Fruit fly (Drosophila melanogaster) whole organism, wandering third instar larva: ENCODE data around the gene Nepl17.

Experiments
- CG32264 ChIP-seq: fragments of 200-800 bp; sonication (Bioruptor generic); optimal IDR thresholded peaks from 2 replicates; lab custom pipeline; 2016; ENCODE audit warnings: missing biosample characterization, missing genetic modification characterization
- CG9705 ChIP-seq: fragments of 200-800 bp; sonication (Bioruptor generic); optimal IDR thresholded peaks from 2 replicates; lab custom pipeline; 2018; ENCODE audit warnings: missing biosample characterization, mild to moderate bottlenecking, missing genetic modification characterization
- Dfd ChIP-seq: fragments of >200 bp; optimal IDR thresholded peaks from 2 replicates; lab custom pipeline; 2017; ENCODE audit warnings: missing biosample characterization, missing genetic modification characterization
- GATAd ChIP-seq: sonication (Bioruptor generic); optimal IDR thresholded peaks from 2 replicates; lab custom pipeline; 2016; ENCODE audit warnings: missing biosample characterization, missing genetic modification characterization
- Hr78 ChIP-seq: fragments of >200 bp; optimal IDR thresholded peaks from 2 replicates; lab custom pipeline; 2017; ENCODE audit warnings: missing biosample characterization, missing genetic modification characterization
- Mio ChIP-seq: sonication (Bioruptor generic); optimal IDR thresholded peaks from 2 replicates; lab custom pipeline; 2016; ENCODE audit warnings: missing biosample characterization, missing genetic modification characterization
- Myc ChIP-seq: fragments of >200 bp; optimal IDR thresholded peaks from 2 replicates; lab custom pipeline; 2017
- N ChIP-seq: fragments of >200 bp; optimal IDR thresholded peaks from 2 replicates; lab custom pipeline; 2018; ENCODE audit warnings: missing biosample characterization, missing external identifiers, missing genetic modification characterization
- br ChIP-seq: fragments of 200-800 bp; sonication (Bioruptor generic); optimal IDR thresholded peaks from 2 replicates; lab custom pipeline; 2016; ENCODE audit warnings: missing biosample characterization, missing genetic modification characterization
- h ChIP-seq: fragments of 200-800 bp; sonication (Bioruptor generic); optimal IDR thresholded peaks from 3 replicates; lab custom pipeline; 2016; ENCODE audit warnings: missing biosample characterization, mild to moderate bottlenecking, missing genetic modification characterization
- pan ChIP-seq: fragments of >200 bp; optimal IDR thresholded peaks from 2 replicates; lab custom pipeline; 2017
- psq ChIP-seq: fragments of 200-800 bp; sonication (Bioruptor generic); optimal IDR thresholded peaks from 3 replicates; lab custom pipeline; 2017; ENCODE audit warnings: missing biosample characterization, mild to moderate bottlenecking, missing genetic modification characterization, moderate library complexity

- TF ChIP-seq GATAd (no peak), N (GFP tag; lab: Kevin White, UChicago) (no peak), br (GFP tag; lab: Kevin White, UChicago) (no peak), h (GFP tag; lab: Kevin White, UChicago) (no peak), Dfd (GFP tag; lab: Kevin White, UChicago) (no peak), pan (lab: Kevin White, UChicago) (no peak), psq (GFP tag; lab: Kevin White, UChicago) (peak; percentile 23), Hr78 (GFP tag; lab: Kevin White, UChicago) (no peak), CG9705 (GFP tag; lab: Kevin White, UChicago) (no peak), Mio (GFP tag; lab: Kevin White, UChicago) (no peak), CG32264 (GFP tag; lab: Kevin White, UChicago) (no peak), Myc (lab: Kevin White, UChicago) (no peak)
These were observed 11.2 kb upstream of the Nepl17 start for dm6 chr3R:28861309-28862157.
